Worm (Caenorhabditis elegans): ENCODE results near the gene srh-2.

Gene srh-2

ce11 chrV:774875-775359 is 46.8 kb downstream of the srh-2 start, which contains the start of gene srbc-58:
Gene srbc-58, plus strand, starts transcription at chrV:774995.
- TF ChIP-seq ceh-18 (tag; optimal IDR thresholded peaks at IDR 0.05) (no peak), elt-2 (tag; optimal IDR thresholded peaks at IDR 0.05) (no peak), ceh-48 (tag; optimal IDR thresholded peaks at IDR 0.05) (no peak), npax-4 (tag; optimal IDR thresholded peaks at IDR 0.05) (no peak), ceh-22 (tag; optimal IDR thresholded peaks at IDR 0.05) (no peak), hlh-30 (tag; optimal IDR thresholded peaks at IDR 0.05; ENCODE audit: insufficient read depth) (no peak), pax-1 (tag; optimal IDR thresholded peaks at IDR 0.05) (no peak), dmd-4 (tag; optimal IDR thresholded peaks at IDR 0.05; ENCODE audit: borderline replicate concordance) (no peak), ama-1 (optimal IDR thresholded peaks at IDR 0.05) (no peak), ceh-30 (tag; optimal IDR thresholded peaks at IDR 0.05) (no peak), unc-86 (tag; optimal IDR thresholded peaks at IDR 0.05) (no peak), hlh-8 (tag; optimal IDR thresholded peaks at IDR 0.05) (no peak), tbx-7 (tag; optimal IDR thresholded peaks at IDR 0.05) (no peak), sox-4 (tag; optimal IDR thresholded peaks at IDR 0.05) (no peak), F13H6.1 (tag; optimal IDR thresholded peaks at IDR 0.05) (no peak)

DNA sequence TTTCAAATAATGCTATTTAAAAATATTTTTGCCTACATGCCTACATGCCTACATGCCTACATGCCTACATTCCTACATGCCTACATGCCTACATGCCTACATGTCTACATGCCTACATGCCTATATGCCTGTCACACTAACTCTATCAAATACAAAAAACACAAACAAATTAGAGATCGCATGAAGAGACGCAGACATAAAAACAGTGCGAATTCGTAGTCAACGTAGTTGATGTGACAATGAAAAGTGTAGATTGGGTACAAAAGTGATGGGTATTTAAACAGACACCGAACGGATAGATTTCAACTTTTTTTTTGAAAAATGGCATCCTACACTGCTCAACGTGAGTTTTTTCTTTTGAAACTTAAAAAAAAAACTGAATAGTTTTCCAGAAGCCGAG is 49.2 kb downstream of the srh-2 start, which contains the start of gene R09E12.9:
Gene R09E12.9 (plus strand): TSS at position 316 of the 400 bp plus-strand sequence.
- TF ChIP-seq eyg-1 (tag; optimal IDR thresholded peaks at IDR 0.05) (no peak), ceh-48 (tag; optimal IDR thresholded peaks at IDR 0.05) (no peak), ceh-9 (tag; optimal IDR thresholded peaks at IDR 0.05) (no peak), hlh-30 (tag; optimal IDR thresholded peaks at IDR 0.05; ENCODE audit: insufficient read depth) (no peak)

DNA sequence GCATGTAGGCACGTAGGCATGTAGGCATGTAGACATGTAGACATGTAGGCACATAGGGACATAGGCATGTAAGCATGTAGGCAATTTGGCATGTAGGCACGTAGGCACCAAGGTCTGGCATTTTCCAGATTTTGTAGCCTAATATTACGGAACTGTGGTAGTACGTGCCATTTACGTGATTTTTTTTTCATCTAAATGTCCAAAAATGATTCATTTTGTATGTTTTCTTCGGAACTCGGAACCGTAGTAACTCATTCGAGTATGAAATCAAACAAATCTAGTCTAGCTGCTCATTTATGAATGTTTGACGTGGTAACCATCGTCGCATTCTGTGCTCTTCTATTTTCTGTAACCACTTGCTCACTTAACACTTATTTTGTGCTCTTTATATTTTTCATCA is 50.2 kb downstream of the srh-2 start, which contains the start of gene srbc-59:
Gene srbc-59 (plus strand): TSS at position 301 of the 400 bp plus-strand sequence.
- no peak for TF ChIP-seq unc-55 (GFP tag; optimal IDR thresholded peaks at IDR 0.05)
- TF ChIP-seq fkh-6 (tag; optimal IDR thresholded peaks at IDR 0.05): no peak
- no peak for TF ChIP-seq elt-2 (tag; optimal IDR thresholded peaks at IDR 0.05)
- TF ChIP-seq elt-4 (tag; optimal IDR thresholded peaks at IDR 0.05): no peak
- TF ChIP-seq unc-3 (GFP tag; conservative IDR thresholded peaks at IDR 0.05): no peak
- TF ChIP-seq unc-3 (tag; optimal IDR thresholded peaks at IDR 0.05): no peak
- TF ChIP-seq hlh-15 (tag; optimal IDR thresholded peaks at IDR 0.05): no peak
- TF ChIP-seq lin-11 (tag; optimal IDR thresholded peaks at IDR 0.05): no peak
- TF ChIP-seq C38D4.7 (GFP tag; optimal IDR thresholded peaks at IDR 0.05): no peak
- TF ChIP-seq sdc-2 (tag; optimal IDR thresholded peaks at IDR 0.05): no peak
- no peak for TF ChIP-seq unc-42 (tag; optimal IDR thresholded peaks at IDR 0.05)
- no peak for TF ChIP-seq ceh-2 (tag; optimal IDR thresholded peaks at IDR 0.05)
- no peak for TF ChIP-seq tbx-7 (tag; optimal IDR thresholded peaks at IDR 0.05)
- no peak for TF ChIP-seq pqm-1 (tag; optimal IDR thresholded peaks at IDR 0.05)
- no peak for TF ChIP-seq F13H6.1 (tag; optimal IDR thresholded peaks at IDR 0.05)
- TF ChIP-seq hlh-13 (GFP tag; optimal IDR thresholded peaks at IDR 0.05): no peak
- no peak for TF ChIP-seq pha-2 (tag; optimal IDR thresholded peaks at IDR 0.05)
- no peak for TF ChIP-seq sox-2 (GFP tag; IDR thresholded peaks at IDR 0.05)

DNA sequence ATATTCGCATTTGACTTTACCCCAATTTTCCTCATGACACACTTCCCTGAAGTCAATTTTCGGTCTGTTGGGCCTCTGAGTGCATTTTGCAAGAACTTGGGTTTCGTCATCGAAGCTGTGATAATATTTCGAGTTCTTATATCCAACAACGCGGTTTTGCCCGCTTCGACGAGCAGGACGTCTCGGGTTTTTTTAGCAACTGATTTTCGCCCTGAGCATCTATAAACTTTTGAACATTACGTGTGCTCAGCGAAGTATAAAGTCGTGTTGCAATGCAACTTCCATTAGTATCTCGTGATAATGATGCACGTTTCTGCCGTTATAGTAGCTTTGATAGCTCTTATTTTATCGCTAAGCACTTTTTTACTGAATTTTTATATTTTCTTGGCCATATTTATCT is 51.9 kb downstream of the srh-2 start, which contains the start of gene srbc-60:
Gene srbc-60 (plus strand): TSS at position 301 of the 400 bp plus-strand sequence.
- TF ChIP-seq sox-2 (GFP tag; IDR thresholded peaks at IDR 0.05): no peak
- no peak for TF ChIP-seq ztf-16 (tag; optimal IDR thresholded peaks at IDR 0.05)

DNA sequence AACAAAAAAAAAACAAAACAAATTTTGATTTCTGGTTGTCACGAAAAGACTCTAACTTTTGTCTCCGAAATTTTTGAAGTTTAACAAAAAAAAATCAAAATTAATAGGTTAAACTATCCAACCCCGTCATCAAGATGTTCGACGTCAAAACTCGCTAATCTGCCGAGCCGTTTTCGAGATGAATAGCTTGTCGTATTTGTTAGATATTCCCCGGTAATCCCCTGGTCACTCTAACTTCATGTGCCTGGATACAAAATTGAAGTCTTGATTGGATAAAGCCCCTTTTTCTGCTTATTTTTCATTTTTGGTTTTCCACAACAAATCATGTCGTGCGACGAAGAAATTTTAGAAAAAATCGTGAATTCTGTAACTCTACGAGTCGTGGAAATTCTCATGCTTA is 54.3 kb downstream of the srh-2 start, which contains the start of gene srab-16:
Gene srab-16 (plus strand): TSS at position 301 of the 400 bp plus-strand sequence.
- no peak for TF ChIP-seq ceh-6 (GFP tag; optimal IDR thresholded peaks at IDR 0.05)
- no peak for TF ChIP-seq ets-4 (tag; optimal IDR thresholded peaks at IDR 0.05)
- TF ChIP-seq ceh-34 (tag; optimal IDR thresholded peaks at IDR 0.05): no peak
- TF ChIP-seq ztf-16 (tag; optimal IDR thresholded peaks at IDR 0.05): no peak
- TF ChIP-seq unc-86 (tag; optimal IDR thresholded peaks at IDR 0.05): no peak
- TF ChIP-seq dmd-4 (tag; optimal IDR thresholded peaks at IDR 0.05; ENCODE audit: borderline replicate concordance): no peak
- TF ChIP-seq C08G9.2 (tag; optimal IDR thresholded peaks at IDR 0.05): no peak
- no peak for TF ChIP-seq ama-1 (optimal IDR thresholded peaks at IDR 0.05)
- no peak for TF ChIP-seq tbx-7 (tag; optimal IDR thresholded peaks at IDR 0.05)
- TF ChIP-seq unc-42 (tag; optimal IDR thresholded peaks at IDR 0.05): no peak
- no peak for TF ChIP-seq ceh-24 (tag; optimal IDR thresholded peaks at IDR 0.05)
- no peak for TF ChIP-seq syd-9 (tag; optimal IDR thresholded peaks at IDR 0.05)
- TF ChIP-seq tbx-2 (tag; optimal IDR thresholded peaks at IDR 0.05): no peak

All from whole organism, late embryonic.